Worm (Caenorhabditis elegans) whole organism, young adult: ENCODE measurements around the gene F13B6.2.

Source experiments
- C17E4.6 ChIP-seq: fragments of 200-800 bp; sonication (Bioruptor generic); IDR thresholded peaks from 2 replicates; pipeline ENCODE4 v1.3.6; 2022; ENCODE audit warnings: missing genetic modification reagents, missing genetic modification characterization, missing compliant biosample characterization
- ceh-58 ChIP-seq: fragments of 200-800 bp; sonication (Bioruptor generic); IDR thresholded peaks from 2 replicates; pipeline ENCODE4 v1.3.6; 2022; ENCODE audit warnings: missing genetic modification characterization, missing compliant biosample characterization
- chd-7 ChIP-seq: sonication (generic microtip); optimal IDR thresholded peaks from 2 replicates; lab custom pipeline; 2016; ENCODE audit warnings: mild to moderate bottlenecking, missing genetic modification characterization, moderate library complexity, missing compliant biosample characterization
- gei-17 ChIP-seq: fragments of 200-800 bp; sonication (Bioruptor generic); optimal IDR thresholded peaks from 2 replicates; lab custom pipeline; 2018; ENCODE audit warnings: mild to moderate bottlenecking, missing genetic modification characterization, missing compliant biosample characterization
- hrde-1 ChIP-seq: sonication (generic microtip); optimal IDR thresholded peaks from 2 replicates; lab custom pipeline; 2016; ENCODE audit warnings: missing genetic modification characterization, mild to moderate bottlenecking, missing compliant biosample characterization, moderate library complexity, missing genotype, missing genetic modification reagents, borderline replicate concordance
- repo-1 ChIP-seq: sonication (generic microtip); optimal IDR thresholded peaks from 2 replicates; lab custom pipeline; 2017; ENCODE audit warnings: mild to moderate bottlenecking, missing genetic modification characterization, missing compliant biosample characterization
- tbx-9 ChIP-seq: sonication (generic microtip); optimal IDR thresholded peaks from 2 replicates; lab custom pipeline; 2016; ENCODE audit warnings: borderline replicate concordance, missing genetic modification characterization, inconsistent platforms, missing compliant biosample characterization

- no peak for TF ChIP-seq tbx-9
- TF ChIP-seq repo-1 (tag; lab: Kevin White, UChicago) = no peak
- TF ChIP-seq chd-7 (tag; lab: Kevin White, UChicago) = no peak
- TF ChIP-seq hrde-1 (tag; lab: Kevin White, UChicago) = no peak
- TF ChIP-seq gei-17 (GFP tag; lab: Kevin White, UChicago) = no peak
- no peak for TF ChIP-seq C17E4.6 (GFP tag; lab: Robert Waterston, UW)
- TF ChIP-seq ceh-58 (GFP tag; lab: Robert Waterston, UW) = no peak
Measured at ce11 chrIV:7447556-7447955, 12.6 kb downstream of the F13B6.2 start, which contains the start of gene B0496.2.
